Fruit fly (Drosophila melanogaster) whole organism, embryonic: ENCODE results near the gene holn1.

ENCODE experiments used
- CG13424 ChIP-seq: fragments of 200-800 bp; sonication (Bioruptor generic); optimal IDR thresholded peaks from 2 replicates; lab custom pipeline; 2019; ENCODE audit warnings: missing biosample characterization, mild to moderate bottlenecking, missing genetic modification characterization, moderate library complexity
- CG13624 ChIP-seq: fragments of 200-800 bp; sonication (Bioruptor generic); optimal IDR thresholded peaks from 2 replicates; lab custom pipeline; 2016; ENCODE audit warnings: missing biosample characterization, missing genetic modification characterization
- CG13775 ChIP-seq: fragments of 200-800 bp; sonication (Bioruptor generic); optimal IDR thresholded peaks from 3 replicates; lab custom pipeline; 2017; ENCODE audit warnings: missing biosample characterization, mild to moderate bottlenecking, missing genetic modification characterization
- CG15073 ChIP-seq: fragments of 200-800 bp; sonication (Bioruptor generic); optimal IDR thresholded peaks from 2 replicates; lab custom pipeline; 2016; ENCODE audit warnings: missing biosample characterization, missing genetic modification characterization
- CG18011 ChIP-seq: fragments of 200-800 bp; sonication (Bioruptor generic); optimal IDR thresholded peaks from 2 replicates; lab custom pipeline; 2017; ENCODE audit warnings: missing biosample characterization, missing genetic modification characterization, mild to moderate bottlenecking, moderate library complexity, missing genotype
- CG18262 ChIP-seq: fragments of 200-800 bp; optimal IDR thresholded peaks from 3 replicates; lab custom pipeline; 2019; ENCODE audit warnings: missing biosample characterization, mild to moderate bottlenecking, missing genetic modification characterization, moderate library complexity
- CG2116 ChIP-seq: fragments of 200-800 bp; sonication (Bioruptor generic); optimal IDR thresholded peaks from 3 replicates; lab custom pipeline; 2018; ENCODE audit warnings: missing biosample characterization, mild to moderate bottlenecking, missing genetic modification characterization
- CG3065 ChIP-seq: fragments of 200-800 bp; sonication (Bioruptor generic); optimal IDR thresholded peaks from 2 replicates; lab custom pipeline; 2016; ENCODE audit warnings: missing biosample characterization, missing genetic modification characterization
- CG3281 ChIP-seq: fragments of 200-800 bp; sonication (Bioruptor generic); optimal IDR thresholded peaks from 3 replicates; lab custom pipeline; 2017; ENCODE audit warnings: missing biosample characterization, mild to moderate bottlenecking, missing genetic modification characterization
- CG3726 ChIP-seq: fragments of 200-800 bp; sonication (Bioruptor generic); IDR thresholded peaks from 3 replicates; pipeline ENCODE4, ENCODE4 v1.3.6; 2022; ENCODE audit warnings: missing biosample characterization, missing genetic modification characterization
- CG3838 ChIP-seq: fragments of 200-800 bp; sonication (Bioruptor generic); optimal IDR thresholded peaks from 3 replicates; lab custom pipeline; 2016; ENCODE audit warnings: missing biosample characterization, missing genetic modification characterization
- CG4820 ChIP-seq: fragments of 200-800 bp; sonication (Bioruptor generic); optimal IDR thresholded peaks from 3 replicates; lab custom pipeline; 2016; ENCODE audit warnings: missing biosample characterization, missing genetic modification characterization
- CG4854 ChIP-seq: fragments of 200-800 bp; sonication (Bioruptor generic); optimal IDR thresholded peaks from 2 replicates; lab custom pipeline; 2016; ENCODE audit warnings: missing biosample characterization, missing genetic modification characterization, inconsistent platforms
- CG6254 ChIP-seq: fragments of 200-800 bp; sonication (Bioruptor generic); optimal IDR thresholded peaks from 3 replicates; lab custom pipeline; 2017; ENCODE audit warnings: mild to moderate bottlenecking, missing biosample characterization, missing genetic modification reagents, missing genetic modification characterization
- CG7556 ChIP-seq: fragments of 200-800 bp; sonication (Bioruptor generic); optimal IDR thresholded peaks from 2 replicates; lab custom pipeline; 2017; ENCODE audit warnings: missing biosample characterization, mild to moderate bottlenecking, missing genetic modification characterization
- CG9609 ChIP-seq: fragments of 200-800 bp; sonication (Bioruptor generic); optimal IDR thresholded peaks from 3 replicates; lab custom pipeline; 2016; ENCODE audit warnings: missing biosample characterization, missing genetic modification characterization
- CG9817 ChIP-seq: fragments of 200-800 bp; sonication (Bioruptor generic); optimal IDR thresholded peaks from 2 replicates; lab custom pipeline; 2018; ENCODE audit warnings: missing biosample characterization, mild to moderate bottlenecking, missing genetic modification characterization, moderate library complexity
- CG9932 ChIP-seq: fragments of 200-800 bp; sonication (Bioruptor generic); IDR thresholded peaks from 2 replicates; pipeline ENCODE4 v1.3.6; 2022; ENCODE audit warnings: missing biosample characterization, missing genetic modification characterization
- D ChIP-seq, 2 experiments: fragments of 200-800 bp in 1 of 2; fragments of >200 bp in 1 of 2; sonication (Bioruptor generic) in 1 of 2; optimal IDR thresholded peaks; 2 replicates in 1 of 2; 3 replicates in 1 of 2; lab custom pipeline; 2017; ENCODE audit warnings: mild to moderate bottlenecking in 1 of 2, missing biosample characterization in 1 of 2, missing genetic modification characterization in 1 of 2, missing genetic modification reagents in 1 of 2
- E2f2 ChIP-seq: fragments of 200-800 bp; sonication (Bioruptor generic); IDR thresholded peaks from 2 replicates; pipeline ENCODE4 v1.3.6; 2022; ENCODE audit warnings: missing biosample characterization, missing genetic modification characterization
- HLH54F ChIP-seq: fragments of 200-800 bp; sonication (Bioruptor generic); optimal IDR thresholded peaks from 3 replicates; lab custom pipeline; 2016; ENCODE audit warnings: missing biosample characterization, missing genetic modification characterization
- HLHmδ ChIP-seq: fragments of 200-800 bp; sonication (Bioruptor generic); optimal IDR thresholded peaks from 2 replicates; lab custom pipeline; 2018; ENCODE audit warnings: missing biosample characterization, mild to moderate bottlenecking, missing genetic modification characterization, moderate library complexity
- Pdp1 ChIP-seq, 2 experiments: fragments of 200-800 bp; sonication (Bioruptor generic); optimal IDR thresholded peaks; 3 replicates each; lab custom pipeline; 2016; ENCODE audit warnings: missing biosample characterization in 2 of 2, missing genetic modification characterization in 2 of 2, mild to moderate bottlenecking in 1 of 2, moderate library complexity in 1 of 2
- Scr ChIP-seq: fragments of 200-800 bp; sonication (Bioruptor generic); IDR thresholded peaks from 2 replicates; pipeline ENCODE4 v1.3.6; 2022; ENCODE audit warnings: missing biosample characterization, missing genetic modification characterization; ENCODE audit not compliant: partially characterized antibody
- Six4 ChIP-seq: fragments of 200-800 bp; sonication (Bioruptor generic); optimal IDR thresholded peaks from 2 replicates; lab custom pipeline; 2016; ENCODE audit warnings: missing biosample characterization, missing genetic modification characterization
- Trl ChIP-seq, 3 experiments: fragments of >200 bp in 2 of 3; fragments of 200-800 bp in 1 of 3; sonication (Bioruptor generic) in 1 of 3; optimal IDR thresholded peaks; 2 replicates in 1 of 3; 3 replicates in 2 of 3; lab custom pipeline; 2016 to 2017; ENCODE audit warnings: missing biosample characterization in 1 of 3, missing genetic modification characterization in 1 of 3
- ab ChIP-seq: fragments of 200-800 bp; sonication (Bioruptor generic); optimal IDR thresholded peaks from 2 replicates; lab custom pipeline; 2016; ENCODE audit warnings: missing biosample characterization, missing genetic modification characterization
- aop ChIP-seq: fragments of 200-800 bp; sonication (Bioruptor generic); IDR thresholded peaks from 2 replicates; pipeline ENCODE4 v1.3.6; 2022; ENCODE audit warnings: missing biosample characterization, missing genetic modification characterization
- bsh ChIP-seq, 2 experiments: fragments of 200-800 bp; sonication (Bioruptor generic); optimal IDR thresholded peaks; 2 replicates each; lab custom pipeline; 2017 to 2018; ENCODE audit warnings: mild to moderate bottlenecking in 2 of 2, missing biosample characterization in 2 of 2, missing genetic modification characterization in 2 of 2, moderate library complexity in 1 of 2
- crol ChIP-seq: fragments of 200-800 bp; sonication (Bioruptor generic); IDR thresholded peaks from 2 replicates; pipeline ENCODE4 v1.3.6; 2022; ENCODE audit warnings: missing biosample characterization, missing genetic modification characterization
- dan ChIP-seq: fragments of 200-800 bp; sonication (Bioruptor generic); IDR thresholded peaks from 2 replicates; pipeline ENCODE4 v1.3.6; 2022; ENCODE audit warnings: missing biosample characterization, missing genetic modification characterization
- ems ChIP-seq: fragments of 200-800 bp; sonication (Bioruptor generic); optimal IDR thresholded peaks from 3 replicates; lab custom pipeline; 2016; ENCODE audit warnings: missing biosample characterization, missing genetic modification characterization
- fd96Cb ChIP-seq: fragments of 200-800 bp; sonication (Bioruptor generic); optimal IDR thresholded peaks from 2 replicates; lab custom pipeline; 2018; ENCODE audit warnings: missing biosample characterization, mild to moderate bottlenecking, missing genetic modification characterization, moderate library complexity
- gem ChIP-seq: fragments of 200-800 bp; sonication (Bioruptor generic); optimal IDR thresholded peaks from 2 replicates; lab custom pipeline; 2019; ENCODE audit warnings: missing biosample characterization, mild to moderate bottlenecking, missing genetic modification characterization, moderate library complexity
- ind ChIP-seq: fragments of 200-800 bp; sonication (Bioruptor generic); optimal IDR thresholded peaks from 3 replicates; lab custom pipeline; 2016; ENCODE audit warnings: missing biosample characterization, missing genetic modification characterization
- ken ChIP-seq: fragments of 200-800 bp; sonication (Bioruptor generic); IDR thresholded peaks from 3 replicates; pipeline ENCODE4 v1.3.6; 2022; ENCODE audit warnings: missing biosample characterization, missing genetic modification characterization
- nerfin-2 ChIP-seq: fragments of 200-800 bp; sonication (Bioruptor generic); IDR thresholded peaks from 2 replicates; pipeline ENCODE4 v1.3.6; 2022; ENCODE audit warnings: missing biosample characterization, missing genetic modification characterization; ENCODE audit not compliant: partially characterized antibody
- onecut ChIP-seq: fragments of 200-800 bp; sonication (Bioruptor generic); IDR thresholded peaks from 2 replicates; pipeline ENCODE4 v1.3.6; 2022; ENCODE audit warnings: missing biosample characterization, missing genetic modification characterization
- pita ChIP-seq: fragments of 200-800 bp; sonication (Bioruptor generic); optimal IDR thresholded peaks from 2 replicates; lab custom pipeline; 2017; ENCODE audit warnings: missing biosample characterization, mild to moderate bottlenecking, missing genetic modification characterization
- pros ChIP-seq: fragments of 200-800 bp; sonication (Bioruptor generic); optimal IDR thresholded peaks from 3 replicates; lab custom pipeline; 2019; ENCODE audit warnings: missing biosample characterization, mild to moderate bottlenecking, missing genetic modification characterization, moderate library complexity
- pzg ChIP-seq: fragments of 200-800 bp; sonication (Bioruptor generic); optimal IDR thresholded peaks from 3 replicates; lab custom pipeline; 2018; ENCODE audit warnings: missing biosample characterization, mild to moderate bottlenecking, missing genetic modification characterization, moderate library complexity
- ro ChIP-seq: fragments of 200-800 bp; sonication (Bioruptor generic); IDR thresholded peaks from 2 replicates; pipeline ENCODE4 v1.3.6; 2022; ENCODE audit warnings: missing biosample characterization, missing genetic modification characterization
- run ChIP-seq: fragments of 200-800 bp; sonication (Bioruptor generic); optimal IDR thresholded peaks from 3 replicates; lab custom pipeline; 2018; ENCODE audit warnings: missing biosample characterization, mild to moderate bottlenecking, missing genetic modification characterization
- sima ChIP-seq: fragments of 200-800 bp; sonication (Bioruptor generic); optimal IDR thresholded peaks from 2 replicates; lab custom pipeline; 2016; ENCODE audit warnings: missing biosample characterization, missing genetic modification characterization
- so ChIP-seq: fragments of 200-800 bp; sonication (Bioruptor generic); IDR thresholded peaks from 3 replicates; pipeline ENCODE4 v1.3.6; 2022; ENCODE audit warnings: missing biosample characterization, missing genetic modification characterization
- usp ChIP-seq: fragments of >200 bp; optimal IDR thresholded peaks from 2 replicates; lab custom pipeline; 2017; ENCODE audit warnings: missing biosample characterization, missing genetic modification characterization
- zen2 ChIP-seq: fragments of 200-800 bp; sonication (Bioruptor generic); IDR thresholded peaks from 3 replicates; pipeline ENCODE4 v1.3.6; 2022; ENCODE audit warnings: missing biosample characterization, missing genetic modification characterization; ENCODE audit not compliant: partially characterized antibody

The holn1 gene

DNA sequence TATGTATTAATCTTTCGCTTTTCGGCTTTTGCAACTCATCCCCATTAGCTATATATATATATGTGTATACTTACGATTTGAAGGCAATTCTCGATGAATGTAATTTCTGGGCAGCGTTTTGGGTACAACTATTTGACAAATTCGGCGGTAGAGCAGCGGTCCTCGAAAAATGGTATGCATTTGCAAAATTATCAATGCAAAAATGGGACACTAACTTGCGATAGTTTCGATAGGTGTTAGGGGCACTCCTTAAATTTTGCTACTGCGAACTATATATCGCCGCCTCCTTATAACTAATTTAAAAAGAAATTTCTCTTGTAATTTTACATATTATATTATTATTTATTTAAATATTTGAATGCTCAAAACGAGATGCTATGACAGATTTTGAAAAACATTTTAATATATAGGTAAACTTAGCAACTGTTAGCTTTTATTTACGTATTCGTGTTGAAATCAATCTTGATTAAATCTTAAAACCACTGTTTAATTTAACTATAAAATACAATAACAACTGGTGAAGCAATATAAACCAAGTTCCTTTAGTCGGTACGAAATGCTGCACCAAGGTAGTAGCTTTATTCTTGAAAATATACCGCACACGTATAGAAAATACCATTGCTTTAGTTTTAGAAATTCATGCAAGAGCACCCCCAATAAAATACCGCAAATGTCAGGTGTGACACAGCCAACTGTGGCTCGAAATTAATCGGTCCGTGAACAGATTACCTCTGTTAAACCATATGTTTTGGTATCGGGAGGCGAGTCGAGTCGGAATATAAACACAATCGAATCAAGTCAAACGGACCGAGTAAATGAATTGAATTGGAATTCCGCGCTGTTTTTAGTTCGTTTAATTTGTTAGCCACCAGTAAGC lies 22.3 kb upstream of the holn1 start, which contains the start of the genes CG5355 and Klp31E (continued):
- no peak for TF ChIP-seq run (tag; lab: Kevin White, UChicago)
- peak; percentile 49 for TF ChIP-seq HLH54F (GFP tag; lab: Kevin White, UChicago)
- TF ChIP-seq pita (GFP tag; lab: Kevin White, UChicago) = no peak
- TF ChIP-seq CG18011 (GFP tag; lab: Kevin White, UChicago) = no peak
- TF ChIP-seq Pdp1 (GFP tag; optimal IDR thresholded peaks at IDR 0.05; lab: Kevin White, UChicago) = peak in 1 of 2 experiments; percentile 62
- peak; percentile 52; the same call in 1 of the 3 replicates for TF ChIP-seq ken (GFP tag; lab: Robert Waterston, UW)
- TF ChIP-seq fd96Cb (tag; lab: Kevin White, UChicago) = peak; percentile 64
- no peak for TF ChIP-seq sima (GFP tag; lab: Kevin White, UChicago)
- peak; percentile 60 for TF ChIP-seq CG9932 (GFP tag; lab: Robert Waterston, UW)
- peak; percentile 86 for TF ChIP-seq CG18262 (tag; lab: Kevin White, UChicago)
- peak; percentile 84 for TF ChIP-seq CG7556
- peak; percentile 43 for TF ChIP-seq CG4820
- no peak for TF ChIP-seq CG3065 (GFP tag; lab: Kevin White, UChicago)
- TF ChIP-seq dan (GFP tag; lab: Robert Waterston, UW) = no peak
- TF ChIP-seq CG15073 (GFP tag; lab: Kevin White, UChicago) = no peak
- peak; percentile 86 for TF ChIP-seq gem (tag; lab: Kevin White, UChicago)
- peak; percentile 81 for TF ChIP-seq CG13424
- TF ChIP-seq aop (GFP tag; lab: Robert Waterston, UW) = 0 out of 2 replicates have a peak, but pooled peaks have one; percentile 11
- no peak for TF ChIP-seq CG6254 (GFP tag; lab: Kevin White, UChicago)
- TF ChIP-seq CG3726 = no peak
- no peak for TF ChIP-seq crol (GFP tag; lab: Robert Waterston, UW)
- TF ChIP-seq so = peak; percentile 70; the same call in 1 of the 3 replicates
- peak; percentile 81 for TF ChIP-seq CG2116 (GFP tag; lab: Kevin White, UChicago)
- peak; percentile 52 for TF ChIP-seq CG13624 (GFP tag; lab: Kevin White, UChicago)
- TF ChIP-seq Trl (optimal IDR thresholded peaks at IDR 0.05; lab: Kevin White, UChicago) = no peak
- TF ChIP-seq Trl (GFP tag; optimal IDR thresholded peaks at IDR 0.05; lab: Kevin White, UChicago) = no peak
- peak; percentile 37 for TF ChIP-seq CG9609
- peak; percentile 46 for TF ChIP-seq ems (GFP tag; lab: Kevin White, UChicago)
- TF ChIP-seq ind = peak; percentile 55
- TF ChIP-seq E2f2 = no peak; the same call in 1 of the 2 replicates
- peak in 1 of 2 experiments; percentile 58 for TF ChIP-seq bsh (GFP tag; optimal IDR thresholded peaks at IDR 0.05; lab: Kevin White, UChicago)
- no peak for TF ChIP-seq nerfin-2 (GFP tag; lab: Robert Waterston, UW)
- peak; percentile 74 for TF ChIP-seq CG9817 (tag; lab: Kevin White, UChicago)
- no peak for TF ChIP-seq onecut
- TF ChIP-seq ab (GFP tag; lab: Kevin White, UChicago) = no peak
- peak; percentile 63; the same call in 2 of the 3 replicates for TF ChIP-seq zen2
- peak; percentile 14 for TF ChIP-seq CG4854 (GFP tag; lab: Kevin White, UChicago)
- no peak for TF ChIP-seq ro (GFP tag; lab: Robert Waterston, UW)
- peak; percentile 81 for TF ChIP-seq Scr
- TF ChIP-seq usp (GFP tag; lab: Kevin White, UChicago) = no peak
- TF ChIP-seq pzg (GFP tag; lab: Kevin White, UChicago) = peak; percentile 61
- TF ChIP-seq CG13775 = peak; percentile 81
- no peak for TF ChIP-seq HLHmδ (GFP tag; lab: Kevin White, UChicago)
- TF ChIP-seq CG3281 (GFP tag; lab: Kevin White, UChicago) = peak; percentile 64
- no peak for TF ChIP-seq pros (GFP tag; lab: Kevin White, UChicago)
- peak; percentile 61 for TF ChIP-seq Six4
- no peak for TF ChIP-seq CG3838 (GFP tag; lab: Kevin White, UChicago)
- no peak for TF ChIP-seq D (optimal IDR thresholded peaks at IDR 0.05; lab: Kevin White, UChicago)
- TF ChIP-seq D (GFP tag; optimal IDR thresholded peaks at IDR 0.05; lab: Kevin White, UChicago) = peak; percentile 66
